Worm (Caenorhabditis elegans) whole organism, L1 larva: ENCODE data around the gene cnnm-3.

Experiments
- C04F5.9 ChIP-seq: sonication (generic microtip); optimal IDR thresholded peaks from 2 replicates; lab custom pipeline; 2016; ENCODE audit warnings: missing genetic modification characterization, missing compliant biosample characterization
- C16A3.4 ChIP-seq: fragments of 150-350 bp; optimal IDR thresholded peaks from 2 replicates; lab custom pipeline; 2014; ENCODE audit warnings: missing biosample characterization, missing genetic modification characterization
- C34B4.2 ChIP-seq: sonication (generic microtip); optimal IDR thresholded peaks from 2 replicates; lab custom pipeline; 2017; ENCODE audit warnings: mild to moderate bottlenecking, missing genetic modification characterization, missing compliant biosample characterization
- F16B12.6 ChIP-seq: fragments of 150-350 bp; optimal IDR thresholded peaks from 2 replicates; lab custom pipeline; 2014; ENCODE audit warnings: missing biosample characterization, missing genetic modification characterization
- aly-2 ChIP-seq: fragments of 150-350 bp; optimal IDR thresholded peaks from 2 replicates; lab custom pipeline; 2014; ENCODE audit warnings: missing biosample characterization, missing genetic modification characterization
- blmp-1 ChIP-seq: fragments of 150-350 bp; optimal IDR thresholded peaks from 2 replicates; lab custom pipeline; 2014; ENCODE audit warnings: missing biosample characterization, missing genetic modification characterization
- ceh-63 ChIP-seq: fragments of 200-800 bp; sonication (Bioruptor generic); optimal IDR thresholded peaks from 2 replicates; lab custom pipeline; 2018; ENCODE audit warnings: mild to moderate bottlenecking, missing genetic modification characterization, missing compliant biosample characterization
- ceh-88 ChIP-seq: fragments of 200-800 bp; sonication (Bioruptor generic); IDR thresholded peaks from 2 replicates; pipeline ENCODE4 v1.3.6; 2022; ENCODE audit warnings: missing genetic modification characterization, missing compliant biosample characterization
- ceh-90 ChIP-seq: sonication (generic microtip); optimal IDR thresholded peaks from 2 replicates; lab custom pipeline; 2016; ENCODE audit warnings: missing genetic modification characterization, missing compliant biosample characterization
- ces-1 ChIP-seq: fragments of 150-350 bp; optimal IDR thresholded peaks from 2 replicates; lab custom pipeline; 2014; ENCODE audit warnings: missing biosample characterization, missing genetic modification reagents, missing genetic modification characterization
- dpl-1 ChIP-seq, 3 experiments: fragments of 150-350 bp in 2 of 3; sonication (generic microtip) in 1 of 3; optimal IDR thresholded peaks; 2 replicates each; lab custom pipeline; 2014 to 2017; ENCODE audit warnings: missing biosample characterization in 3 of 3, missing genetic modification characterization in 3 of 3, missing genetic modification reagents in 3 of 3
- dsc-1 ChIP-seq: sonication (generic microtip); optimal IDR thresholded peaks from 2 replicates; lab custom pipeline; 2016; ENCODE audit warnings: mild to moderate bottlenecking, missing genetic modification characterization, missing compliant biosample characterization
- efl-3 ChIP-seq: fragments of 200-800 bp; sonication (Bioruptor generic); optimal IDR thresholded peaks from 2 replicates; lab custom pipeline; 2018; ENCODE audit warnings: mild to moderate bottlenecking, missing genetic modification characterization, missing compliant biosample characterization
- egl-13 ChIP-seq: sonication (generic microtip); optimal IDR thresholded peaks from 2 replicates; lab custom pipeline; 2016; ENCODE audit warnings: missing genotype, missing genetic modification reagents, missing genetic modification characterization, missing compliant biosample characterization
- egl-27 ChIP-seq, 2 experiments: fragments of 150-350 bp in 1 of 2; sonication (generic microtip); optimal IDR thresholded peaks; 3 replicates each; lab custom pipeline; 2017 to 2018; ENCODE audit warnings: missing biosample characterization in 2 of 2, missing genetic modification characterization in 2 of 2, missing genetic modification reagents in 2 of 2
- elt-3 ChIP-seq, 6 experiments: fragments of 150-350 bp in 1 of 6; sonication (generic microtip); optimal IDR thresholded peaks; 2 replicates each; lab custom pipeline; 2017 to 2018; ENCODE audit warnings: missing biosample characterization in 6 of 6, missing genetic modification characterization in 6 of 6, inconsistent platforms in 1 of 6
- ets-5 ChIP-seq: fragments of 200-800 bp; sonication (Bioruptor generic); IDR thresholded peaks from 2 replicates; pipeline ENCODE4 v1.3.6; 2022; ENCODE audit warnings: missing genetic modification characterization, missing compliant biosample characterization
- fkh-10 ChIP-seq: sonication (generic microtip); optimal IDR thresholded peaks from 2 replicates; lab custom pipeline; 2017; ENCODE audit warnings: missing biosample characterization, missing genetic modification reagents, missing genetic modification characterization
- fkh-8 ChIP-seq: sonication (generic microtip); optimal IDR thresholded peaks from 2 replicates; lab custom pipeline; 2016; ENCODE audit warnings: mild to moderate bottlenecking, missing genetic modification characterization, missing compliant biosample characterization
- hlh-4 ChIP-seq: sonication (generic microtip); optimal IDR thresholded peaks from 2 replicates; lab custom pipeline; 2016; ENCODE audit warnings: mild to moderate bottlenecking, missing genetic modification characterization, missing compliant biosample characterization
- hpl-2 ChIP-seq: fragments of 150-350 bp; optimal IDR thresholded peaks from 2 replicates; lab custom pipeline; 2014; ENCODE audit warnings: missing biosample characterization, missing genetic modification reagents, missing genetic modification characterization
- irx-1 ChIP-seq: sonication (generic microtip); optimal IDR thresholded peaks from 2 replicates; lab custom pipeline; 2016; ENCODE audit warnings: missing genetic modification characterization, missing compliant biosample characterization
- isw-1 ChIP-seq: fragments of 200-800 bp; sonication (Bioruptor generic); IDR thresholded peaks from 2 replicates; pipeline ENCODE4 v1.3.6; 2022; ENCODE audit warnings: missing genetic modification characterization, missing compliant biosample characterization
- lin-13 ChIP-seq: fragments of 150-350 bp; optimal IDR thresholded peaks from 2 replicates; lab custom pipeline; 2014; ENCODE audit warnings: missing biosample characterization, missing genetic modification reagents, missing genetic modification characterization
- lin-15B ChIP-seq: fragments of 150-350 bp; sonication (generic microtip); optimal IDR thresholded peaks from 3 replicates; lab custom pipeline; 2014; ENCODE audit warnings: missing biosample characterization, missing genetic modification characterization
- lin-39 ChIP-seq: fragments of 150-350 bp; optimal IDR thresholded peaks from 2 replicates; lab custom pipeline; 2014; ENCODE audit warnings: missing biosample characterization, missing genetic modification reagents, missing genetic modification characterization
- lir-3 ChIP-seq: sonication (generic microtip); optimal IDR thresholded peaks from 2 replicates; lab custom pipeline; 2016; ENCODE audit warnings: mild to moderate bottlenecking, missing genetic modification characterization, moderate library complexity, missing compliant biosample characterization; ENCODE audit not compliant: poor library complexity
- mdl-1 ChIP-seq, 2 experiments: fragments of 150-350 bp; optimal IDR thresholded peaks; 2 replicates each; lab custom pipeline; 2014 to 2017; ENCODE audit warnings: missing biosample characterization in 2 of 2, missing genetic modification characterization in 2 of 2, inconsistent platforms in 1 of 2
- mef-2 ChIP-seq: fragments of 150-350 bp; optimal IDR thresholded peaks from 2 replicates; lab custom pipeline; 2014; ENCODE audit warnings: missing biosample characterization, missing genetic modification characterization
- mep-1 ChIP-seq: fragments of 150-350 bp; optimal IDR thresholded peaks from 2 replicates; lab custom pipeline; 2014; ENCODE audit warnings: missing biosample characterization, missing genetic modification characterization
- nhr-11 ChIP-seq: fragments of 150-350 bp; optimal IDR thresholded peaks from 2 replicates; lab custom pipeline; 2014; ENCODE audit warnings: missing biosample characterization, missing genetic modification characterization
- nhr-12 ChIP-seq: sonication (generic microtip); optimal IDR thresholded peaks from 2 replicates; lab custom pipeline; 2017; ENCODE audit warnings: missing biosample characterization, missing genetic modification characterization
- nhr-28 ChIP-seq: fragments of 150-350 bp; optimal IDR thresholded peaks from 2 replicates; lab custom pipeline; 2014; ENCODE audit warnings: missing biosample characterization, missing genetic modification characterization
- nhr-47 ChIP-seq: sonication (generic microtip); optimal IDR thresholded peaks from 2 replicates; lab custom pipeline; 2016; ENCODE audit warnings: mild to moderate bottlenecking, missing genetic modification characterization, moderate library complexity, missing compliant biosample characterization
- nhr-71 ChIP-seq: sonication (generic microtip); optimal IDR thresholded peaks from 2 replicates; lab custom pipeline; 2016; ENCODE audit warnings: mild to moderate bottlenecking, missing genetic modification characterization, moderate library complexity, missing compliant biosample characterization
- nhr-76 ChIP-seq: sonication (generic microtip); optimal IDR thresholded peaks from 2 replicates; lab custom pipeline; 2017; ENCODE audit warnings: missing biosample characterization, missing genetic modification characterization
- nhr-84 ChIP-seq: sonication (generic microtip); optimal IDR thresholded peaks from 2 replicates; lab custom pipeline; 2017; ENCODE audit warnings: missing biosample characterization, missing genetic modification characterization
- skn-1 ChIP-seq: fragments of 150-350 bp; optimal IDR thresholded peaks from 2 replicates; lab custom pipeline; 2014; ENCODE audit warnings: missing biosample characterization, missing genetic modification characterization
- snpc-4 ChIP-seq: fragments of 150-350 bp; optimal IDR thresholded peaks from 2 replicates; lab custom pipeline; 2014; ENCODE audit warnings: missing biosample characterization, missing genetic modification characterization
- sox-4 ChIP-seq: sonication (generic microtip); optimal IDR thresholded peaks from 2 replicates; lab custom pipeline; 2016; ENCODE audit warnings: missing genetic modification characterization, missing compliant biosample characterization
- sptf-1 ChIP-seq: fragments of 150-350 bp; optimal IDR thresholded peaks from 2 replicates; lab custom pipeline; 2014; ENCODE audit warnings: missing biosample characterization, missing genetic modification characterization
- sup-37 ChIP-seq: fragments of 200-800 bp; sonication (Bioruptor generic); optimal IDR thresholded peaks from 2 replicates; lab custom pipeline; 2018; ENCODE audit warnings: mild to moderate bottlenecking, missing genetic modification characterization, missing compliant biosample characterization
- swsn-7 ChIP-seq: sonication (generic microtip); optimal IDR thresholded peaks from 2 replicates; lab custom pipeline; 2016; ENCODE audit warnings: missing genetic modification characterization, missing compliant biosample characterization
- unc-130 ChIP-seq: fragments of 150-350 bp; optimal IDR thresholded peaks from 2 replicates; lab custom pipeline; 2017; ENCODE audit warnings: missing biosample characterization, missing genetic modification characterization, inconsistent platforms
- vab-15 ChIP-seq: sonication (generic microtip); optimal IDR thresholded peaks from 2 replicates; lab custom pipeline; 2017; ENCODE audit warnings: missing genotype, mild to moderate bottlenecking, missing genetic modification characterization, missing compliant biosample characterization
- zag-1 ChIP-seq: fragments of 150-350 bp; optimal IDR thresholded peaks from 2 replicates; lab custom pipeline; 2014; ENCODE audit warnings: missing biosample characterization, missing genetic modification characterization
- zip-4 ChIP-seq: fragments of 200-800 bp; sonication (Bioruptor generic); optimal IDR thresholded peaks from 2 replicates; lab custom pipeline; 2018; ENCODE audit warnings: mild to moderate bottlenecking, missing genetic modification characterization, moderate library complexity, missing compliant biosample characterization
- ztf-4 ChIP-seq: fragments of 150-350 bp; optimal IDR thresholded peaks from 2 replicates; lab custom pipeline; 2014; ENCODE audit warnings: missing biosample characterization, missing genetic modification characterization

The cnnm-3 gene

DNA sequence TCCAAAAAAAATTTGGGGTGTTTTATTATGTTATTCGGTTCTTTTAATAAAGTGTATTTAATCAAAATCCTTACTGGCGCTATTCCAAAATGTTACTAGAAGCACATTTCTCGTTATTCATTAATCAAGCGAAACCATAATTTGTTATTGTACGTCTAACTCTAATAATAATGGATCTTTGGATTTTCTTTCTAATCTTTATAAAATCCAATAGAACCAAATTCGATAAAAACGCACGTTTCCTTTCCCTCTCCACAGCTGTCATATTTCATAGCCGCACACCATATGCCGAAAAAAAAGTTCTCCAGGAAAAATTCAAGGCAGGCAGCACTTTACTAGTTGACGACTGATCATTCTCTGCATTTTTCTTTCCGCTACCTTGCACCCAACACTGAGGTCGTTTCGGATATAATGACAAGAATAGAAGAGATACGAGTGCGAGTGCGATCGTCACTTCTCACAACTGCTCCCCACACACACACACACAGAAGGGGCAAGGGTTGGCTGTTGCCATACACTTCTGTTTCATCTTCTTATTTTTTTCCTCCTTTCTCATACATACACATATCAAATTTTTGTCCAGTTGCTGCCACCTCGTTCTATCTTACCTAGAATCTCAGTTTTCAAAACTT lies 22.0 kb downstream of the cnnm-3 start (continued):
- TF ChIP-seq nhr-12 (tag; lab: Kevin White, UChicago) (no peak), swsn-7 (tag; lab: Kevin White, UChicago) (peak; percentile 19), hlh-4 (no peak), isw-1 (GFP tag; lab: Robert Waterston, UW) (no peak), C04F5.9 (tag; lab: Kevin White, UChicago) (no peak), lir-3 (tag; lab: Kevin White, UChicago) (no peak), ztf-4 (tag; lab: Kevin White, UChicago) (peak; percentile 19), elt-3 (tag; optimal IDR thresholded peaks at IDR 0.05; lab: Kevin White, UChicago) (no peak), ces-1 (GFP tag; lab: Kevin White, UChicago) (no peak), lin-15B (no peak), C16A3.4 (tag; lab: Kevin White, UChicago) (no peak), blmp-1 (no peak), mef-2 (tag; lab: Kevin White, UChicago) (peak; percentile 17), zip-4 (GFP tag; lab: Kevin White, UChicago) (no peak), egl-27 (tag; optimal IDR thresholded peaks at IDR 0.05; lab: Kevin White, UChicago) (no peak), mdl-1 (tag; optimal IDR thresholded peaks at IDR 0.05; lab: Kevin White, UChicago) (peak in 1 of 2 experiments; percentile 10), aly-2 (tag; lab: Kevin White, UChicago) (no peak), fkh-8 (tag; lab: Kevin White, UChicago) (peak; percentile 32), ets-5 (GFP tag; lab: Robert Waterston, UW) (no peak), vab-15 (tag; lab: Kevin White, UChicago) (no peak), snpc-4 (tag; lab: Kevin White, UChicago) (no peak), sox-4 (tag; lab: Kevin White, UChicago) (no peak), nhr-47 (tag; lab: Kevin White, UChicago) (peak; percentile 40), efl-3 (no peak), mep-1 (no peak), skn-1 (no peak), nhr-84 (tag; lab: Kevin White, UChicago) (no peak), hpl-2 (GFP tag; lab: Kevin White, UChicago) (no peak), ceh-88 (GFP tag; lab: Robert Waterston, UW) (no peak), ceh-90 (tag; lab: Kevin White, UChicago) (no peak), C34B4.2 (tag; lab: Kevin White, UChicago) (no peak), unc-130 (tag; lab: Kevin White, UChicago) (peak; percentile 25), nhr-71 (tag; lab: Kevin White, UChicago) (peak; percentile 76), dpl-1 (GFP tag; optimal IDR thresholded peaks at IDR 0.05; lab: Kevin White, UChicago) (no peak), nhr-11 (tag; lab: Kevin White, UChicago) (no peak), nhr-28 (tag; lab: Kevin White, UChicago) (no peak), sup-37 (GFP tag; lab: Kevin White, UChicago) (no peak), lin-13 (GFP tag; lab: Kevin White, UChicago) (no peak), nhr-76 (tag; lab: Kevin White, UChicago) (no peak), lin-39 (tag; lab: Kevin White, UChicago) (no peak), fkh-10 (GFP tag; lab: Kevin White, UChicago) (no peak), sptf-1 (tag; lab: Kevin White, UChicago) (no peak), dsc-1 (tag; lab: Kevin White, UChicago) (peak; percentile 68), irx-1 (tag; lab: Kevin White, UChicago) (no peak), zag-1 (tag; lab: Kevin White, UChicago) (no peak), F16B12.6 (tag; lab: Kevin White, UChicago) (no peak), egl-13 (tag; lab: Kevin White, UChicago) (no peak), ceh-63 (no peak)
- TF ChIP-seq, all 84 proteins: peak for 21
